Worm (Caenorhabditis elegans): ENCODE results near the gene npl-4.2.

npl-4.2 gene

ce11 chrII:5665991-5666390 is 43.3 kb downstream of the npl-4.2 start, which contains the start of gene C25H3.16:
Gene C25H3.16 (plus strand): TSS chrII:5666291.
- TF ChIP-seq elt-1 (tag; optimal IDR thresholded peaks at IDR 0.05; ENCODE audit: borderline replicate concordance, insufficient read depth): no peak
- no peak for TF ChIP-seq sptf-1 (tag; optimal IDR thresholded peaks at IDR 0.05)
- TF ChIP-seq nhr-237 (tag; optimal IDR thresholded peaks at IDR 0.05): no peak
- TF ChIP-seq blmp-1 (tag; optimal IDR thresholded peaks at IDR 0.05): no peak
- no peak for TF ChIP-seq lsy-2 (tag; optimal IDR thresholded peaks at IDR 0.05)
- TF ChIP-seq unc-62 (GFP tag; optimal IDR thresholded peaks at IDR 0.05): no peak
- TF ChIP-seq lin-32 (GFP tag; optimal IDR thresholded peaks at IDR 0.05): no peak
- no peak for TF ChIP-seq sem-2 (GFP tag; optimal IDR thresholded peaks at IDR 0.05)
- TF ChIP-seq cnd-1 (tag; optimal IDR thresholded peaks at IDR 0.05): no peak
- TF ChIP-seq ceh-43 (GFP tag; optimal IDR thresholded peaks at IDR 0.05): no peak
- TF ChIP-seq flh-1 (GFP tag; optimal IDR thresholded peaks at IDR 0.05): no peak
- TF ChIP-seq ceh-83 (GFP tag; optimal IDR thresholded peaks at IDR 0.05): no peak
- no peak for TF ChIP-seq nhr-12 (tag; optimal IDR thresholded peaks at IDR 0.05)
- no peak for TF ChIP-seq pha-4 (tag; optimal IDR thresholded peaks at IDR 0.05)
- TF ChIP-seq ztf-11 (tag; optimal IDR thresholded peaks at IDR 0.05): no peak
- TF ChIP-seq tbx-8 (GFP tag; optimal IDR thresholded peaks at IDR 0.05): no peak
- TF ChIP-seq zip-8 (tag; optimal IDR thresholded peaks at IDR 0.05): no peak
- no peak for TF ChIP-seq mab-5 (tag; optimal IDR thresholded peaks at IDR 0.05)
- TF ChIP-seq bed-3 (GFP tag; optimal IDR thresholded peaks at IDR 0.05): no peak
- TF ChIP-seq mep-1 (tag; optimal IDR thresholded peaks at IDR 0.05): no peak

- TF ChIP-seq hlh-1 (tag; optimal IDR thresholded peaks at IDR 0.05): no peak
- no peak for TF ChIP-seq elt-3 (tag; optimal IDR thresholded peaks at IDR 0.05)
- TF ChIP-seq lin-32 (GFP tag; optimal IDR thresholded peaks at IDR 0.05): no peak
- no peak for TF ChIP-seq ham-2 (GFP tag; optimal IDR thresholded peaks at IDR 0.05)
- TF ChIP-seq sem-2 (GFP tag; optimal IDR thresholded peaks at IDR 0.05): peak; percentile 50
- no peak for TF ChIP-seq nhr-12 (tag; optimal IDR thresholded peaks at IDR 0.05)
- TF ChIP-seq ceh-39 (tag; optimal IDR thresholded peaks at IDR 0.05): peak; percentile 70
- TF ChIP-seq flh-1 (GFP tag; optimal IDR thresholded peaks at IDR 0.05): no peak
- peak; percentile 52 for TF ChIP-seq elt-1 (tag; optimal IDR thresholded peaks at IDR 0.05; ENCODE audit: borderline replicate concordance, insufficient read depth)
- TF ChIP-seq drap-1 (GFP tag; optimal IDR thresholded peaks at IDR 0.05): peak; percentile 55
- no peak for TF ChIP-seq nhr-28 (tag; optimal IDR thresholded peaks at IDR 0.05)
- no peak for TF ChIP-seq M03D4.4 (tag; optimal IDR thresholded peaks at IDR 0.05)
- no peak for TF ChIP-seq lin-13 (tag; optimal IDR thresholded peaks at IDR 0.05)
- no peak for TF ChIP-seq ceh-43 (GFP tag; optimal IDR thresholded peaks at IDR 0.05)
Observed at ce11 chrII:5667540-5667939, 44.9 kb downstream of the npl-4.2 start.

ce11 chrII:5668830-5669229 is 46.1 kb downstream of the npl-4.2 start, which contains the start of gene C25H3.7:
Gene C25H3.7 (minus strand): TSS chrII:5668930.
- TF ChIP-seq nhr-2 (tag; optimal IDR thresholded peaks at IDR 0.05): no peak

ce11 chrII:5669580-5669979 is 46.9 kb downstream of the npl-4.2 start, which contains the start of gene C25H3.17:
Gene C25H3.17 (minus strand): TSS chrII:5669680.
- TF ChIP-seq tbx-8 (GFP tag; optimal IDR thresholded peaks at IDR 0.05) (no peak), mab-5 (tag; optimal IDR thresholded peaks at IDR 0.05) (no peak), pha-4 (tag; optimal IDR thresholded peaks at IDR 0.05) (no peak), nhr-76 (tag; optimal IDR thresholded peaks at IDR 0.05) (no peak), nhr-28 (tag; optimal IDR thresholded peaks at IDR 0.05) (no peak)
